Worm (Caenorhabditis elegans): ENCODE results near the gene pigb-1.

- TF ChIP-seq lin-40 (tag; optimal IDR thresholded peaks at IDR 0.05) (no peak), ama-1 (optimal IDR thresholded peaks at IDR 0.05) (no peak), ama-1 (GFP tag; optimal IDR thresholded peaks at IDR 0.05) (no peak), ets-4 (GFP tag; optimal IDR thresholded peaks at IDR 0.05) (no peak), lin-35 (GFP tag; optimal IDR thresholded peaks at IDR 0.05) (no peak), cebp-2 (GFP tag; IDR thresholded peaks at IDR 0.05) (no peak), efl-1 (GFP tag; optimal IDR thresholded peaks at IDR 0.05) (no peak), C17E4.6 (GFP tag; IDR thresholded peaks at IDR 0.05) (no peak)
Observed at ce11 chrII:5014399-5014798, 21.5 kb upstream of the pigb-1 start, which contains the start of gene F59A6.2.

All from whole organism, young adult.